3 fruit fly cellular contexts compared by ENCODE assay signal in genomic region chr2L:6479226-6479906, dm6.
TF ChIP-seq lines count a peak whose summit lies in the region.

No protein-coding gene starts in this region.

TF ChIP-seq in whole organism, embryonic, 481 proteins besides CTCF, POLR2A, EP300 and RAD21 (continued from another document and continues in another):
- no peak for TF ChIP-seq crol (GFP tag; IDR thresholded peaks at IDR 0.05; lab: Robert Waterston, UW)
- TF ChIP-seq br (optimal IDR thresholded peaks at IDR 0.05; lab: Kevin White, UChicago): no peak
- TF ChIP-seq scrt (GFP tag; optimal IDR thresholded peaks at IDR 0.05; lab: Kevin White, UChicago): peak; percentile 97
- peak; percentile 68; the same call in 1 of the 4 replicates for TF ChIP-seq chinmo (GFP tag; IDR thresholded peaks at IDR 0.05; lab: Robert Waterston, UW; ENCODE audit: partially characterized antibody)
- peak; percentile 23; the same call in 1 of the 2 replicates for TF ChIP-seq CG4360 (GFP tag; IDR thresholded peaks at IDR 0.05; lab: Robert Waterston, UW)
- TF ChIP-seq Ada2b (GFP tag; IDR thresholded peaks at IDR 0.05; lab: Robert Waterston, UW): no peak
- no peak for TF ChIP-seq CG7786 (GFP tag; optimal IDR thresholded peaks at IDR 0.05; lab: Kevin White, UChicago)
- TF ChIP-seq salm (tag; optimal IDR thresholded peaks at IDR 0.05; lab: Kevin White, UChicago): no peak
- TF ChIP-seq jing (GFP tag; optimal IDR thresholded peaks at IDR 0.05; lab: Kevin White, UChicago): no peak
- TF ChIP-seq Xrp1 (GFP tag; IDR thresholded peaks at IDR 0.05; lab: Robert Waterston, UW): peak; percentile 20; the same call in 1 of the 2 replicates
- no peak for TF ChIP-seq lov (optimal IDR thresholded peaks at IDR 0.05; lab: Kevin White, UChicago)
- peak; percentile 12; the same call in 1 of the 3 replicates for TF ChIP-seq lov (GFP tag; IDR thresholded peaks at IDR 0.05; lab: Robert Waterston, UW)
- TF ChIP-seq tgo (GFP tag; IDR thresholded peaks at IDR 0.05; lab: Robert Waterston, UW): no peak
- peak; percentile 20 for TF ChIP-seq CG17385 (GFP tag; optimal IDR thresholded peaks at IDR 0.05; lab: Kevin White, UChicago)
- peak; percentile 30 for TF ChIP-seq NfI (GFP tag; optimal IDR thresholded peaks at IDR 0.05; lab: Kevin White, UChicago)
- no peak for TF ChIP-seq ham (GFP tag; IDR thresholded peaks at IDR 0.05; lab: Robert Waterston, UW)
- TF ChIP-seq cas (GFP tag; IDR thresholded peaks at IDR 0.05; lab: Robert Waterston, UW): no peak
- TF ChIP-seq Hand (GFP tag; optimal IDR thresholded peaks at IDR 0.05; lab: Kevin White, UChicago): peak; percentile 33
- TF ChIP-seq CG18619 (GFP tag; optimal IDR thresholded peaks at IDR 0.05; lab: Kevin White, UChicago): peak; percentile 34
- TF ChIP-seq Mes4 (GFP tag; optimal IDR thresholded peaks at IDR 0.05; lab: Kevin White, UChicago): no peak
- TF ChIP-seq amos (GFP tag; IDR thresholded peaks at IDR 0.05; lab: Robert Waterston, UW; ENCODE audit: partially characterized antibody): no peak; the same call in 1 of the 2 replicates
- TF ChIP-seq prd (optimal IDR thresholded peaks at IDR 0.05; lab: Kevin White, UChicago): no peak
- no peak for TF ChIP-seq prd (GFP tag; IDR thresholded peaks at IDR 0.05; lab: Robert Waterston, UW)
- TF ChIP-seq chif (GFP tag; optimal IDR thresholded peaks at IDR 0.05; lab: Kevin White, UChicago): no peak
- peak; percentile 19 for TF ChIP-seq CG15696 (tag; optimal IDR thresholded peaks at IDR 0.05; lab: Kevin White, UChicago)
- no peak for TF ChIP-seq CG43689 (GFP tag; IDR thresholded peaks at IDR 0.05; lab: Robert Waterston, UW)
- TF ChIP-seq CG6175 (GFP tag; IDR thresholded peaks at IDR 0.05; lab: Robert Waterston, UW): no peak
- no peak for TF ChIP-seq Doc3 (GFP tag; IDR thresholded peaks at IDR 0.05; lab: Robert Waterston, UW; ENCODE audit: partially characterized antibody)
- TF ChIP-seq fd102C (GFP tag; optimal IDR thresholded peaks at IDR 0.05; lab: Kevin White, UChicago): no peak
- TF ChIP-seq CG6654 (GFP tag; optimal IDR thresholded peaks at IDR 0.05; lab: Kevin White, UChicago): no peak
- TF ChIP-seq az2 (GFP tag; optimal IDR thresholded peaks at IDR 0.05; lab: Kevin White, UChicago): no peak
- TF ChIP-seq CG7357 (GFP tag; IDR thresholded peaks at IDR 0.05; lab: Robert Waterston, UW): no peak
- peak; percentile 65 for TF ChIP-seq CG10431 (GFP tag; optimal IDR thresholded peaks at IDR 0.05; lab: Kevin White, UChicago)
- no peak for TF ChIP-seq CG8281 (tag; optimal IDR thresholded peaks at IDR 0.05; lab: Kevin White, UChicago)
- TF ChIP-seq eve (GFP tag; optimal IDR thresholded peaks at IDR 0.05; lab: Kevin White, UChicago): no peak
- 0 out of 2 replicates have a peak, but pooled peaks have one; percentile 19 for TF ChIP-seq CG31441 (GFP tag; IDR thresholded peaks at IDR 0.05; lab: Robert Waterston, UW)
- TF ChIP-seq fd96Cb (tag; optimal IDR thresholded peaks at IDR 0.05; lab: Kevin White, UChicago): no peak
- no peak for TF ChIP-seq Sox102F (GFP tag; optimal IDR thresholded peaks at IDR 0.05; lab: Kevin White, UChicago)
- TF ChIP-seq CG17361 (GFP tag; IDR thresholded peaks at IDR 0.05; lab: Robert Waterston, UW): peak; percentile 9; the same call in 1 of the 3 replicates
- peak; percentile 15 for TF ChIP-seq CG11723 (GFP tag; optimal IDR thresholded peaks at IDR 0.05; lab: Kevin White, UChicago)
- TF ChIP-seq gcm2 (GFP tag; optimal IDR thresholded peaks at IDR 0.05; lab: Kevin White, UChicago): no peak
- TF ChIP-seq CG8290 (GFP tag; optimal IDR thresholded peaks at IDR 0.05; lab: Kevin White, UChicago): no peak
- peak; percentile 46 to 83 for TF ChIP-seq CG8290 (tag; optimal IDR thresholded peaks at IDR 0.05; lab: Kevin White, UChicago)
- no peak for TF ChIP-seq maf-S (GFP tag; optimal IDR thresholded peaks at IDR 0.05; lab: Kevin White, UChicago)

TF ChIP-seq in whole organism, prepupa, 60 proteins besides CTCF, POLR2A, EP300 and RAD21 (continued from another document):
- 0 out of 2 replicates have a peak, but pooled peaks have one; percentile 43 for TF ChIP-seq CG15336 (GFP tag; IDR thresholded peaks at IDR 0.05; lab: Robert Waterston, UW)
- no peak for TF ChIP-seq fd59A (GFP tag; optimal IDR thresholded peaks at IDR 0.05; lab: Kevin White, UChicago)
- peak; percentile 29 for TF ChIP-seq CG6808 (GFP tag; optimal IDR thresholded peaks at IDR 0.05; lab: Kevin White, UChicago)
- TF ChIP-seq esn (GFP tag; optimal IDR thresholded peaks at IDR 0.05; lab: Kevin White, UChicago): no peak
- peak; percentile 49 for TF ChIP-seq CG1621 (tag; optimal IDR thresholded peaks at IDR 0.05; lab: Kevin White, UChicago)
- TF ChIP-seq CG9139 (GFP tag; optimal IDR thresholded peaks at IDR 0.05; lab: Kevin White, UChicago): no peak
- no peak for TF ChIP-seq topi (GFP tag; optimal IDR thresholded peaks at IDR 0.05; lab: Kevin White, UChicago)
- TF ChIP-seq Hr39 (GFP tag; optimal IDR thresholded peaks at IDR 0.05; lab: Kevin White, UChicago): no peak
- TF ChIP-seq CG34406 (GFP tag; optimal IDR thresholded peaks at IDR 0.05; lab: Kevin White, UChicago): no peak
- peak; percentile 12 for TF ChIP-seq dsx (GFP tag; optimal IDR thresholded peaks at IDR 0.05; lab: Kevin White, UChicago; ENCODE audit: poor library complexity, severe bottlenecking)
- no peak for TF ChIP-seq dac (GFP tag; optimal IDR thresholded peaks at IDR 0.05; lab: Kevin White, UChicago)
- peak; percentile 25; the same call in 1 of the 3 replicates for TF ChIP-seq CG6163 (GFP tag; IDR thresholded peaks at IDR 0.05; lab: Robert Waterston, UW)
- TF ChIP-seq Ets96B (tag; optimal IDR thresholded peaks at IDR 0.05; lab: Kevin White, UChicago): peak; percentile 7
- TF ChIP-seq salr (GFP tag; optimal IDR thresholded peaks at IDR 0.05; lab: Kevin White, UChicago): no peak
- no peak for TF ChIP-seq CG10631 (GFP tag; optimal IDR thresholded peaks at IDR 0.05; lab: Kevin White, UChicago)
- TF ChIP-seq Sox102F (GFP tag; optimal IDR thresholded peaks at IDR 0.05; lab: Kevin White, UChicago): peak; percentile 13
- no peak for TF ChIP-seq CG4318 (GFP tag; optimal IDR thresholded peaks at IDR 0.05; lab: Kevin White, UChicago)
- no peak for TF ChIP-seq Ets21C (GFP tag; optimal IDR thresholded peaks at IDR 0.05; lab: Kevin White, UChicago)
- peak; percentile 62 for TF ChIP-seq CG8119 (GFP tag; IDR thresholded peaks at IDR 0.05; lab: Robert Waterston, UW)
- peak; percentile 29 for TF ChIP-seq pdm3 (GFP tag; optimal IDR thresholded peaks at IDR 0.05; lab: Kevin White, UChicago)
- peak; percentile 3; the same call in 2 of the 3 replicates for TF ChIP-seq eg (GFP tag; IDR thresholded peaks at IDR 0.05; lab: Robert Waterston, UW)
- peak; percentile 48 for TF ChIP-seq CG32006 (GFP tag; optimal IDR thresholded peaks at IDR 0.05; lab: Kevin White, UChicago)
- peak; percentile 21 for TF ChIP-seq lz (GFP tag; optimal IDR thresholded peaks at IDR 0.05; lab: Kevin White, UChicago)
- peak; percentile 37 for TF ChIP-seq Eip93F (GFP tag; optimal IDR thresholded peaks at IDR 0.05; lab: Kevin White, UChicago)
- no peak for TF ChIP-seq CG11762 (GFP tag; optimal IDR thresholded peaks at IDR 0.05; lab: Kevin White, UChicago; ENCODE audit: insufficient read depth)
- no peak for TF ChIP-seq Sox15 (GFP tag; optimal IDR thresholded peaks at IDR 0.05; lab: Kevin White, UChicago)
- TF ChIP-seq Hr4 (GFP tag; optimal IDR thresholded peaks at IDR 0.05; lab: Kevin White, UChicago): peak; percentile 36
- no peak for TF ChIP-seq CG7368 (GFP tag; optimal IDR thresholded peaks at IDR 0.05; lab: Kevin White, UChicago)
- no peak for TF ChIP-seq Gug (GFP tag; IDR thresholded peaks at IDR 0.05; lab: Robert Waterston, UW)
- TF ChIP-seq CG16779 (tag; optimal IDR thresholded peaks at IDR 0.05; lab: Kevin White, UChicago): peak; percentile 30
- no peak for TF ChIP-seq CG11902 (GFP tag; optimal IDR thresholded peaks at IDR 0.05; lab: Kevin White, UChicago)
- no peak for TF ChIP-seq CG6854 (GFP tag; optimal IDR thresholded peaks at IDR 0.05; lab: Kevin White, UChicago)
- TF ChIP-seq spab (GFP tag; optimal IDR thresholded peaks at IDR 0.05; lab: Kevin White, UChicago): no peak
- peak; percentile 13 for TF ChIP-seq CG6276 (GFP tag; optimal IDR thresholded peaks at IDR 0.05; lab: Kevin White, UChicago)
- TF ChIP-seq Blimp-1 (GFP tag; optimal IDR thresholded peaks at IDR 0.05; lab: Kevin White, UChicago): peak; percentile 34
- peak; percentile 35 for TF ChIP-seq vri (GFP tag; optimal IDR thresholded peaks at IDR 0.05; lab: Kevin White, UChicago)
- TF ChIP-seq Eip75B (GFP tag; optimal IDR thresholded peaks at IDR 0.05; lab: Kevin White, UChicago): no peak
- TF ChIP-seq net (GFP tag; optimal IDR thresholded peaks at IDR 0.05; lab: Kevin White, UChicago): no peak
- peak; percentile 97 for TF ChIP-seq fkh (GFP tag; optimal IDR thresholded peaks at IDR 0.05; lab: Kevin White, UChicago)

TF ChIP-seq in whole organism, wandering third instar larva, 38 proteins besides CTCF, POLR2A, EP300 and RAD21 (continued from another document):
- TF ChIP-seq Hr78 (GFP tag; optimal IDR thresholded peaks at IDR 0.05; lab: Kevin White, UChicago) (no peak), h (GFP tag; optimal IDR thresholded peaks at IDR 0.05; lab: Kevin White, UChicago) (peak; percentile 28)
TF ChIP-seq in whole organism, wandering third instar larva: peak in this region for 10.
